Fruit fly (Drosophila melanogaster) whole organism, embryonic: ENCODE data around the gene CG9795.

Source experiments
- Bdp1 ChIP-seq: fragments of 200-800 bp; sonication (Bioruptor generic); optimal IDR thresholded peaks from 3 replicates; lab custom pipeline; 2016; ENCODE audit warnings: missing biosample characterization, missing genetic modification characterization
- CG10654 ChIP-seq: fragments of 200-800 bp; sonication (Bioruptor generic); optimal IDR thresholded peaks from 2 replicates; lab custom pipeline; 2016; ENCODE audit warnings: missing biosample characterization, missing genetic modification characterization
- CG11085 ChIP-seq: fragments of 200-800 bp; sonication (Bioruptor generic); IDR thresholded peaks from 2 replicates; pipeline ENCODE4 v1.3.6; 2022; ENCODE audit warnings: missing biosample characterization, missing genetic modification characterization
- CG11560 ChIP-seq: fragments of 200-800 bp; sonication (Bioruptor generic); IDR thresholded peaks from 3 replicates; pipeline ENCODE4 v1.3.6; 2022; ENCODE audit warnings: missing biosample characterization, missing genetic modification characterization
- CG12299 ChIP-seq: fragments of 200-800 bp; sonication (Bioruptor generic); optimal IDR thresholded peaks from 2 replicates; lab custom pipeline; 2018; ENCODE audit warnings: missing biosample characterization, mild to moderate bottlenecking, missing genetic modification characterization
- CG13123 ChIP-seq: fragments of 200-800 bp; sonication (Bioruptor generic); optimal IDR thresholded peaks from 2 replicates; lab custom pipeline; 2016; ENCODE audit warnings: missing biosample characterization, missing genetic modification characterization
- CG13287 ChIP-seq: fragments of 200-800 bp; sonication (Bioruptor generic); IDR thresholded peaks from 2 replicates; pipeline ENCODE4 v1.3.6; 2022; ENCODE audit warnings: missing biosample characterization, missing genetic modification characterization; ENCODE audit not compliant: partially characterized antibody
- CG14441 ChIP-seq: fragments of 200-800 bp; sonication (Bioruptor generic); IDR thresholded peaks from 2 replicates; pipeline ENCODE4 v1.3.6; 2022; ENCODE audit warnings: missing biosample characterization, missing genetic modification characterization
- CG1602 ChIP-seq: fragments of 200-800 bp; sonication (Bioruptor generic); optimal IDR thresholded peaks from 3 replicates; lab custom pipeline; 2016; ENCODE audit warnings: missing biosample characterization, missing genetic modification characterization
- CG17385 ChIP-seq: fragments of 200-800 bp; sonication (Bioruptor generic); optimal IDR thresholded peaks from 3 replicates; lab custom pipeline; 2018; ENCODE audit warnings: missing biosample characterization, mild to moderate bottlenecking, missing genetic modification characterization
- CG18476 ChIP-seq: fragments of 200-800 bp; sonication (Bioruptor generic); optimal IDR thresholded peaks from 2 replicates; lab custom pipeline; 2016; ENCODE audit warnings: missing biosample characterization, mild to moderate bottlenecking, missing genetic modification characterization
- CG2199 ChIP-seq: fragments of 200-800 bp; sonication (Bioruptor generic); IDR thresholded peaks from 3 replicates; pipeline ENCODE4 v1.3.6; 2022; ENCODE audit warnings: missing biosample characterization, missing genetic modification characterization
- CG30403 ChIP-seq: fragments of 200-800 bp; sonication (Bioruptor generic); optimal IDR thresholded peaks from 3 replicates; lab custom pipeline; 2016; ENCODE audit warnings: missing biosample characterization, missing genetic modification characterization
- CG32532 ChIP-seq: fragments of 200-800 bp; sonication (Bioruptor generic); IDR thresholded peaks from 2 replicates; pipeline ENCODE4 v1.3.6; 2022; ENCODE audit warnings: missing biosample characterization, missing genetic modification characterization
- CG34376 ChIP-seq: fragments of 200-800 bp; sonication (Bioruptor generic); optimal IDR thresholded peaks from 2 replicates; lab custom pipeline; 2018; ENCODE audit warnings: missing biosample characterization, mild to moderate bottlenecking, missing genetic modification characterization
- CG4424 ChIP-seq: fragments of 200-800 bp; sonication (Bioruptor generic); optimal IDR thresholded peaks from 3 replicates; lab custom pipeline; 2016; ENCODE audit warnings: missing biosample characterization, missing genetic modification characterization
- CG6654 ChIP-seq: fragments of 200-800 bp; sonication (Bioruptor generic); optimal IDR thresholded peaks from 2 replicates; lab custom pipeline; 2017; ENCODE audit warnings: missing biosample characterization, mild to moderate bottlenecking, missing genetic modification characterization
- CG7745 ChIP-seq: fragments of 200-800 bp; sonication (Bioruptor generic); optimal IDR thresholded peaks from 2 replicates; lab custom pipeline; 2018; ENCODE audit warnings: missing biosample characterization, mild to moderate bottlenecking, missing genetic modification characterization, moderate library complexity
- CG9437 ChIP-seq: fragments of 200-800 bp; sonication (Bioruptor generic); optimal IDR thresholded peaks from 2 replicates; lab custom pipeline; 2018; ENCODE audit warnings: missing biosample characterization, mild to moderate bottlenecking, missing genetic modification characterization
- CG9817 ChIP-seq: fragments of 200-800 bp; sonication (Bioruptor generic); optimal IDR thresholded peaks from 2 replicates; lab custom pipeline; 2018; ENCODE audit warnings: missing biosample characterization, mild to moderate bottlenecking, missing genetic modification characterization, moderate library complexity
- Gug ChIP-seq: fragments of 200-800 bp; sonication (Bioruptor generic); IDR thresholded peaks from 4 replicates; pipeline ENCODE4 v1.3.6; 2022; ENCODE audit warnings: missing biosample characterization, missing genetic modification characterization
- Hey ChIP-seq: fragments of 200-800 bp; sonication (Bioruptor generic); optimal IDR thresholded peaks from 3 replicates; lab custom pipeline; 2018; ENCODE audit warnings: missing biosample characterization, mild to moderate bottlenecking, missing genetic modification characterization
- HmgD ChIP-seq: fragments of 200-800 bp; sonication (Bioruptor generic); optimal IDR thresholded peaks from 3 replicates; lab custom pipeline; 2016; ENCODE audit warnings: missing biosample characterization, missing genetic modification characterization
- Hr39 ChIP-seq: fragments of >200 bp; optimal IDR thresholded peaks from 2 replicates; lab custom pipeline; 2017
- Lhr ChIP-seq: fragments of 200-800 bp; sonication (Bioruptor generic); optimal IDR thresholded peaks from 3 replicates; lab custom pipeline; 2017; ENCODE audit warnings: mild to moderate bottlenecking, missing biosample characterization, missing genetic modification reagents, missing genetic modification characterization
- Mrtf ChIP-seq: fragments of 200-800 bp; sonication (Bioruptor generic); IDR thresholded peaks from 3 replicates; pipeline ENCODE4 v1.3.6; 2022; ENCODE audit warnings: missing biosample characterization, missing genetic modification characterization
- NK7.1 ChIP-seq: fragments of 200-800 bp; sonication (Bioruptor generic); optimal IDR thresholded peaks from 3 replicates; lab custom pipeline; 2016; ENCODE audit warnings: missing biosample characterization, missing genetic modification characterization
- Pdp1 ChIP-seq, 2 experiments: fragments of 200-800 bp; sonication (Bioruptor generic); optimal IDR thresholded peaks; 3 replicates each; lab custom pipeline; 2016; ENCODE audit warnings: missing biosample characterization in 2 of 2, missing genetic modification characterization in 2 of 2, mild to moderate bottlenecking in 1 of 2, moderate library complexity in 1 of 2
- Spps ChIP-seq: fragments of 200-800 bp; sonication (Bioruptor generic); optimal IDR thresholded peaks from 2 replicates; lab custom pipeline; 2018; ENCODE audit warnings: missing biosample characterization, mild to moderate bottlenecking, missing genetic modification characterization
- Xbp1 ChIP-seq: fragments of 200-800 bp; sonication (Bioruptor generic); optimal IDR thresholded peaks from 3 replicates; lab custom pipeline; 2016; ENCODE audit warnings: missing biosample characterization, mild to moderate bottlenecking, missing genetic modification characterization
- amos ChIP-seq: fragments of 200-800 bp; sonication (Bioruptor generic); IDR thresholded peaks from 2 replicates; pipeline ENCODE4 v1.3.6; 2022; ENCODE audit warnings: missing biosample characterization, missing genetic modification characterization; ENCODE audit not compliant: partially characterized antibody
- az2 ChIP-seq: fragments of 200-800 bp; sonication (Bioruptor generic); optimal IDR thresholded peaks from 3 replicates; lab custom pipeline; 2016; ENCODE audit warnings: missing biosample characterization, missing genetic modification characterization
- bbx ChIP-seq: fragments of 200-800 bp; sonication (Bioruptor generic); IDR thresholded peaks from 2 replicates; pipeline ENCODE4 v1.3.6; 2022; ENCODE audit warnings: missing biosample characterization, missing genetic modification characterization; ENCODE audit not compliant: partially characterized antibody
- disco-r ChIP-seq: fragments of 200-800 bp; sonication (Bioruptor generic); optimal IDR thresholded peaks from 2 replicates; lab custom pipeline; 2016; ENCODE audit warnings: missing biosample characterization, missing genetic modification characterization
- emc ChIP-seq: fragments of 200-800 bp; sonication (Bioruptor generic); optimal IDR thresholded peaks from 2 replicates; lab custom pipeline; 2016; ENCODE audit warnings: missing biosample characterization, missing genetic modification characterization
- gfzf ChIP-seq: fragments of 200-800 bp; sonication (Bioruptor generic); optimal IDR thresholded peaks from 2 replicates; lab custom pipeline; 2016; ENCODE audit warnings: missing biosample characterization, mild to moderate bottlenecking, missing genetic modification characterization, moderate library complexity
- grau ChIP-seq: fragments of 200-800 bp; optimal IDR thresholded peaks from 3 replicates; lab custom pipeline; 2019; ENCODE audit warnings: missing biosample characterization, mild to moderate bottlenecking, missing genetic modification characterization, moderate library complexity
- gsb-n ChIP-seq: fragments of 200-800 bp; sonication (Bioruptor generic); optimal IDR thresholded peaks from 3 replicates; lab custom pipeline; 2018; ENCODE audit warnings: missing biosample characterization, mild to moderate bottlenecking, missing genetic modification characterization
- hb ChIP-seq: fragments of 200-800 bp; sonication (Bioruptor generic); IDR thresholded peaks from 3 replicates; pipeline ENCODE4 v1.3.6; 2022; ENCODE audit warnings: missing biosample characterization, missing genetic modification characterization; ENCODE audit not compliant: partially characterized antibody
- lov ChIP-seq, 2 experiments: fragments of 200-800 bp in 1 of 2; fragments of >200 bp in 1 of 2; sonication (Bioruptor generic) in 1 of 2; IDR thresholded peaks in 1 of 2; optimal IDR thresholded peaks in 1 of 2; 2 replicates in 1 of 2; 3 replicates in 1 of 2; pipeline versions ENCODE4 v1.3.6 to Lab custom; 2017 to 2022; ENCODE audit warnings: missing biosample characterization in 1 of 2, missing genetic modification characterization in 1 of 2
- nerfin-1 ChIP-seq: fragments of 200-800 bp; sonication (Bioruptor generic); optimal IDR thresholded peaks from 3 replicates; lab custom pipeline; 2019; ENCODE audit warnings: missing biosample characterization, mild to moderate bottlenecking, missing genetic modification characterization, moderate library complexity
- nmo ChIP-seq: fragments of 200-800 bp; sonication (Bioruptor generic); optimal IDR thresholded peaks from 2 replicates; lab custom pipeline; 2018; ENCODE audit warnings: missing biosample characterization, mild to moderate bottlenecking, missing genetic modification characterization, moderate library complexity
- odd ChIP-seq: fragments of 200-800 bp; sonication (Bioruptor generic); optimal IDR thresholded peaks from 2 replicates; lab custom pipeline; 2017; ENCODE audit warnings: missing biosample characterization, mild to moderate bottlenecking, missing genetic modification characterization
- pho ChIP-seq: fragments of 200-800 bp; sonication (Bioruptor generic); optimal IDR thresholded peaks from 2 replicates; lab custom pipeline; 2016; ENCODE audit warnings: missing biosample characterization, missing genetic modification characterization
- phol ChIP-seq: fragments of 200-800 bp; sonication (Bioruptor generic); optimal IDR thresholded peaks from 3 replicates; lab custom pipeline; 2018; ENCODE audit warnings: missing biosample characterization, mild to moderate bottlenecking, missing genetic modification characterization, moderate library complexity
- pzg ChIP-seq: fragments of 200-800 bp; sonication (Bioruptor generic); optimal IDR thresholded peaks from 3 replicates; lab custom pipeline; 2018; ENCODE audit warnings: missing biosample characterization, mild to moderate bottlenecking, missing genetic modification characterization, moderate library complexity
- so ChIP-seq: fragments of 200-800 bp; sonication (Bioruptor generic); IDR thresholded peaks from 3 replicates; pipeline ENCODE4 v1.3.6; 2022; ENCODE audit warnings: missing biosample characterization, missing genetic modification characterization
- zen ChIP-seq: fragments of 200-800 bp; sonication (Bioruptor generic); optimal IDR thresholded peaks from 3 replicates; lab custom pipeline; 2018; ENCODE audit warnings: missing biosample characterization, mild to moderate bottlenecking, missing genetic modification characterization, moderate library complexity

The CG9795 gene

dm6 chr3R:4333964-4334363 is 14.5 kb downstream of the CG9795 start, which contains the start of gene CG9776 (continued):
- TF ChIP-seq CG13287 (GFP tag; lab: Robert Waterston, UW), result peak; percentile 98
- no peak for TF ChIP-seq Hey (tag; lab: Kevin White, UChicago)
- TF ChIP-seq CG17385 (GFP tag; lab: Kevin White, UChicago), result no peak
- peak; percentile 51 for TF ChIP-seq CG4424 (GFP tag; lab: Kevin White, UChicago)
- peak; percentile 99 for TF ChIP-seq amos (GFP tag; lab: Robert Waterston, UW)
- no peak for TF ChIP-seq CG7745
- peak; percentile 62 to 75 for TF ChIP-seq Pdp1 (GFP tag; optimal IDR thresholded peaks at IDR 0.05; lab: Kevin White, UChicago)
- peak; percentile 42 for TF ChIP-seq CG18476 (GFP tag; lab: Kevin White, UChicago)
- TF ChIP-seq CG1602, result peak; percentile 52
- TF ChIP-seq lov (optimal IDR thresholded peaks at IDR 0.05; lab: Kevin White, UChicago), result no peak
- no peak for TF ChIP-seq lov (GFP tag; IDR thresholded peaks at IDR 0.05; lab: Robert Waterston, UW)
- peak; percentile 44; the same call in 1 of the 3 replicates for TF ChIP-seq CG11560 (tag; lab: Robert Waterston, UW)
- peak; percentile 61 for TF ChIP-seq CG9437 (GFP tag; lab: Kevin White, UChicago)
- no peak for TF ChIP-seq CG6654 (GFP tag; lab: Kevin White, UChicago)
- TF ChIP-seq NK7.1 (GFP tag; lab: Kevin White, UChicago), result peak; percentile 49
- TF ChIP-seq CG12299, result peak; percentile 40
- peak; percentile 66; the same call in 1 of the 3 replicates for TF ChIP-seq CG2199 (GFP tag; lab: Robert Waterston, UW)
- TF ChIP-seq grau (tag; lab: Kevin White, UChicago), result no peak
- TF ChIP-seq CG13123 (GFP tag; lab: Kevin White, UChicago), result peak; percentile 4
- peak; percentile 62 for TF ChIP-seq az2
- TF ChIP-seq Bdp1 (GFP tag; lab: Kevin White, UChicago), result peak; percentile 42
- peak; percentile 55; the same call in 1 of the 2 replicates for TF ChIP-seq CG11085 (GFP tag; lab: Robert Waterston, UW)
- TF ChIP-seq CG32532 (GFP tag; lab: Robert Waterston, UW), result peak; percentile 70
- peak; percentile 73 for TF ChIP-seq CG30403 (GFP tag; lab: Kevin White, UChicago)
- peak; percentile 78 for TF ChIP-seq Xbp1 (GFP tag; lab: Kevin White, UChicago)
- peak; percentile 85 for TF ChIP-seq HmgD
- no peak for TF ChIP-seq gsb-n (tag; lab: Kevin White, UChicago)
- TF ChIP-seq Mrtf (GFP tag; lab: Robert Waterston, UW), result peak; percentile 59; the same call in 1 of the 3 replicates
- TF ChIP-seq CG9817 (tag; lab: Kevin White, UChicago), result no peak
- TF ChIP-seq zen, result peak; percentile 76
- peak; percentile 47; the same call in 3 of the 4 replicates for TF ChIP-seq Gug (GFP tag; lab: Robert Waterston, UW)
- no peak for TF ChIP-seq phol (tag; lab: Kevin White, UChicago)
- peak; percentile 97 for TF ChIP-seq hb (GFP tag; lab: Robert Waterston, UW)
- peak; percentile 44 for TF ChIP-seq gfzf (GFP tag; lab: Kevin White, UChicago)
- TF ChIP-seq CG34376, result no peak
- TF ChIP-seq pho (GFP tag; lab: Kevin White, UChicago), result peak; percentile 73

DNA sequence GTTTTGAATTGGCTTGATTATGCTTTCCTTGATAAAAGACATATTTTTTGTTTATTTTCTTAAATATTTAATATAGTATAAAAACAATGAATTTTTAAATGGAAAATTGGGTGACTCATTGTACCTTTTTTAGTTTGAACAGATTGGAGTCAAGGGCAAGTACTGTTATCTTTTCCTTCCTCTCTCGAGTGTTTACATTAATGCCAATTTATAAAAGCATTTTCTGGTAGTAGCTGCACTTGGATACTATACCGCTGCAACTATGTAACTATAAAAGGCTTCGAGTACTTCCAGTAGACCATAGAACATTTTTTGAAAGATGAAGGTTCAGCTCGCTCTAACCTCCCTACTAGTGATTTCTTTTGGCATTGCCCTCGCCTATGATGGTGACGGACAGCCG is 15.3 kb downstream of the CG9795 start, which contains the start of gene CG14645:
Gene CG14645, plus strand, starts transcription at position 301 of the 400 bp plus-strand sequence.
- TF ChIP-seq Lhr (GFP tag; lab: Kevin White, UChicago), result no peak
- no peak for TF ChIP-seq so (GFP tag; lab: Robert Waterston, UW)
- no peak for TF ChIP-seq Hr39
- TF ChIP-seq disco-r (GFP tag; lab: Kevin White, UChicago), result no peak
- no peak for TF ChIP-seq odd (GFP tag; lab: Kevin White, UChicago)
- no peak for TF ChIP-seq CG10654 (GFP tag; lab: Kevin White, UChicago)
- TF ChIP-seq pzg, result no peak
- no peak for TF ChIP-seq emc
- no peak for TF ChIP-seq Spps
- TF ChIP-seq bbx (GFP tag; lab: Robert Waterston, UW), result no peak
- no peak for TF ChIP-seq nerfin-1 (tag; lab: Kevin White, UChicago)
- TF ChIP-seq nmo (GFP tag; lab: Kevin White, UChicago), result no peak
- TF ChIP-seq CG14441 (GFP tag; lab: Robert Waterston, UW), result no peak
